Fruit fly (Drosophila melanogaster) whole organism: Measurements from ENCODE around the gene erm.

ENCODE experiments used
- CG8478 ChIP-seq: fragments of >200 bp; optimal IDR thresholded peaks from 2 replicates; lab custom pipeline; 2018; ENCODE audit warnings: inconsistent platforms
- psq ChIP-seq: fragments of >200 bp; optimal IDR thresholded peaks from 2 replicates; lab custom pipeline; 2017

DNA sequence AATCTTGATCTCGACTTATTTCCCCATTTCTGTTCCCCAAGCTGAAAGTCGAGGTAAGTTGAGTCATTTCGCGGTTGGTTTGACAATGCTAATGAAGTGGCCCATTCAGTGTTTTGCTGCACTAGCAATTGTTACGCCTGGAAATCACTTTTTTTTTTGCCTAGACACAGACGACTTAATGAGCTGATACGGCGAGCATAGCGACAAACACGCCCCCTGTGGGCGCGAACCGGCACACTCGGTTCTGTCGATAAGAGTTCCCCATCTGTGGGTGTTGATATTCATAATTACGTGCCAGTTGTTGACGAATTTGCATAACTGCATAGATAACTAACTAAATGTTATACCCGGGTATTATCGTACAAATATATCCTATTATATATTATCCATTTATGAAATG, 67.9 kb downstream of the erm start:
- TF ChIP-seq CG8478 (lab: Kevin White, UChicago) = no peak
- TF ChIP-seq psq (lab: Kevin White, UChicago) = no peak
